Fruit fly (Drosophila melanogaster) whole organism, wandering third instar larva: ENCODE results near the gene CG15199.

Experiments
- CG9705 ChIP-seq: fragments of 200-800 bp; sonication (Bioruptor generic); optimal IDR thresholded peaks from 2 replicates; lab custom pipeline; 2018; ENCODE audit warnings: missing biosample characterization, mild to moderate bottlenecking, missing genetic modification characterization
- CrebA ChIP-seq: fragments of 200-800 bp; sonication (Bioruptor generic); optimal IDR thresholded peaks from 2 replicates; lab custom pipeline; 2016; ENCODE audit warnings: missing biosample characterization, mild to moderate bottlenecking, missing genetic modification characterization, borderline replicate concordance
- Dif ChIP-seq: fragments of 200-275, 200-300 bp; sonication (Bioruptor generic); optimal IDR thresholded peaks from 2 replicates; lab custom pipeline; 2018; ENCODE audit warnings: missing biosample characterization, missing genetic modification characterization; ENCODE audit not compliant: partially characterized antibody
- GATAd ChIP-seq: sonication (Bioruptor generic); optimal IDR thresholded peaks from 2 replicates; lab custom pipeline; 2016; ENCODE audit warnings: missing biosample characterization, missing genetic modification characterization
- HLH106 ChIP-seq: fragments of 200-800 bp; optimal IDR thresholded peaks from 3 replicates; lab custom pipeline; 2019; ENCODE audit warnings: missing biosample characterization, mild to moderate bottlenecking, missing genetic modification characterization, moderate library complexity
- Hr83 ChIP-seq: fragments of 200-300 bp; sonication (Bioruptor generic); optimal IDR thresholded peaks from 2 replicates; lab custom pipeline; 2016; ENCODE audit warnings: missing biosample characterization, mild to moderate bottlenecking, missing genetic modification characterization, moderate library complexity; ENCODE audit not compliant: poor library complexity, severe bottlenecking
- Mio ChIP-seq: sonication (Bioruptor generic); optimal IDR thresholded peaks from 2 replicates; lab custom pipeline; 2016; ENCODE audit warnings: missing biosample characterization, missing genetic modification characterization
- Myc ChIP-seq: fragments of >200 bp; optimal IDR thresholded peaks from 2 replicates; lab custom pipeline; 2017
- OdsH ChIP-seq: fragments of 200-800 bp; sonication (Bioruptor generic); optimal IDR thresholded peaks from 2 replicates; lab custom pipeline; 2016; ENCODE audit warnings: missing biosample characterization, mild to moderate bottlenecking, missing genetic modification characterization
- Rel ChIP-seq, 2 experiments: fragments of 200-800 bp; sonication (Bioruptor generic) in 1 of 2; optimal IDR thresholded peaks; 2 replicates in 1 of 2; 3 replicates in 1 of 2; lab custom pipeline; 2016 to 2019; ENCODE audit warnings: mild to moderate bottlenecking in 2 of 2, missing biosample characterization in 2 of 2, missing genetic modification characterization in 2 of 2, moderate library complexity in 1 of 2
- Sp1 ChIP-seq: fragments of 200-800 bp; sonication (Bioruptor generic); optimal IDR thresholded peaks from 3 replicates; lab custom pipeline; 2019; ENCODE audit warnings: missing biosample characterization, mild to moderate bottlenecking, missing genetic modification characterization, moderate library complexity
- Vsx2 ChIP-seq: fragments of 200-300, 225-300 bp; sonication (Bioruptor generic); optimal IDR thresholded peaks from 2 replicates; lab custom pipeline; 2018; ENCODE audit warnings: missing biosample characterization, missing genetic modification characterization; ENCODE audit not compliant: partially characterized antibody
- brk ChIP-seq: fragments of 200-800 bp; sonication (Bioruptor generic); optimal IDR thresholded peaks from 2 replicates; lab custom pipeline; 2016; ENCODE audit warnings: missing biosample characterization, mild to moderate bottlenecking, missing genetic modification characterization
- dl ChIP-seq, 2 experiments: fragments of 175-275, 200-275 bp in 1 of 2; fragments of 200-275 bp in 1 of 2; sonication (Bioruptor generic); optimal IDR thresholded peaks; lab custom pipeline; 2018; ENCODE audit warnings: mild to moderate bottlenecking in 2 of 2, missing biosample characterization in 2 of 2, missing genetic modification characterization in 2 of 2, moderate library complexity in 2 of 2; ENCODE audit not compliant: partially characterized antibody in 2 of 2, insufficient read depth in 1 of 2
- dmrt93B ChIP-seq: fragments of 200-800 bp; sonication (Bioruptor generic); optimal IDR thresholded peaks from 2 replicates; lab custom pipeline; 2018; ENCODE audit warnings: missing biosample characterization, mild to moderate bottlenecking, missing genetic modification characterization
- dsf ChIP-seq: sonication (Bioruptor generic); optimal IDR thresholded peaks from 2 replicates; lab custom pipeline; 2016; ENCODE audit warnings: missing biosample characterization, missing genetic modification characterization, borderline replicate concordance
- foxo ChIP-seq, 2 experiments: fragments of 200-800 bp; sonication (Bioruptor generic); optimal IDR thresholded peaks; 2 replicates in 1 of 2; 3 replicates in 1 of 2; lab custom pipeline; 2016 to 2017; ENCODE audit warnings: missing biosample characterization in 2 of 2, missing genetic modification characterization in 2 of 2
- fru ChIP-seq: fragments of 200-800 bp; sonication (Bioruptor generic); optimal IDR thresholded peaks from 3 replicates; lab custom pipeline; 2016; ENCODE audit warnings: missing biosample characterization, mild to moderate bottlenecking, missing genetic modification characterization
- jim ChIP-seq: fragments of 175-275, 200-325 bp; sonication (Bioruptor generic); optimal IDR thresholded peaks from 2 replicates; lab custom pipeline; 2016; ENCODE audit warnings: missing biosample characterization, mild to moderate bottlenecking, missing genetic modification characterization
- psq ChIP-seq: fragments of 200-800 bp; sonication (Bioruptor generic); optimal IDR thresholded peaks from 3 replicates; lab custom pipeline; 2017; ENCODE audit warnings: missing biosample characterization, mild to moderate bottlenecking, missing genetic modification characterization, moderate library complexity
- rgr ChIP-seq: fragments of 200-800 bp; sonication (Bioruptor generic); optimal IDR thresholded peaks from 3 replicates; lab custom pipeline; 2016; ENCODE audit warnings: missing biosample characterization, mild to moderate bottlenecking, missing genetic modification characterization
- sv ChIP-seq: fragments of 200-800 bp; sonication (Bioruptor generic); optimal IDR thresholded peaks from 3 replicates; lab custom pipeline; 2016; ENCODE audit warnings: missing biosample characterization, missing genetic modification characterization
- tai ChIP-seq: sonication (Bioruptor generic); optimal IDR thresholded peaks from 2 replicates; lab custom pipeline; 2016; ENCODE audit warnings: missing biosample characterization, missing genetic modification characterization
- usp ChIP-seq: fragments of >200 bp; optimal IDR thresholded peaks from 2 replicates; lab custom pipeline; 2017; ENCODE audit warnings: missing biosample characterization, missing genetic modification characterization

Gene CG15199

dm6 chrX:11159710-11160446, 18.2 kb upstream of the CG15199 start, which contains the start of gene CG32668:
TSS of gene CG32668 (minus strand) at chrX:11159760.
- TF ChIP-seq dsf (GFP tag; lab: Kevin White, UChicago) (no peak), Sp1 (GFP tag; lab: Kevin White, UChicago) (no peak), Hr83 (no peak), Mio (GFP tag; lab: Kevin White, UChicago) (no peak), sv (GFP tag; lab: Kevin White, UChicago) (no peak), foxo (GFP tag; optimal IDR thresholded peaks at IDR 0.05; lab: Kevin White, UChicago) (no peak), usp (GFP tag; lab: Kevin White, UChicago) (no peak), CG9705 (no peak), GATAd (GFP tag; lab: Kevin White, UChicago) (no peak), tai (GFP tag; lab: Kevin White, UChicago) (no peak), CrebA (GFP tag; lab: Kevin White, UChicago) (no peak), Rel (GFP tag; optimal IDR thresholded peaks at IDR 0.05; lab: Kevin White, UChicago) (no peak), Rel (tag; optimal IDR thresholded peaks at IDR 0.05; lab: Kevin White, UChicago) (no peak), dl (GFP tag; optimal IDR thresholded peaks at IDR 0.05; lab: Kevin White, UChicago; ENCODE audit: insufficient read depth in 1 of 2, partially characterized antibody in 2 of 2) (no peak), dmrt93B (GFP tag; lab: Kevin White, UChicago) (no peak), OdsH (no peak), Vsx2 (no peak)
- TF ChIP-seq, all 38 proteins: peak for 0

DNA sequence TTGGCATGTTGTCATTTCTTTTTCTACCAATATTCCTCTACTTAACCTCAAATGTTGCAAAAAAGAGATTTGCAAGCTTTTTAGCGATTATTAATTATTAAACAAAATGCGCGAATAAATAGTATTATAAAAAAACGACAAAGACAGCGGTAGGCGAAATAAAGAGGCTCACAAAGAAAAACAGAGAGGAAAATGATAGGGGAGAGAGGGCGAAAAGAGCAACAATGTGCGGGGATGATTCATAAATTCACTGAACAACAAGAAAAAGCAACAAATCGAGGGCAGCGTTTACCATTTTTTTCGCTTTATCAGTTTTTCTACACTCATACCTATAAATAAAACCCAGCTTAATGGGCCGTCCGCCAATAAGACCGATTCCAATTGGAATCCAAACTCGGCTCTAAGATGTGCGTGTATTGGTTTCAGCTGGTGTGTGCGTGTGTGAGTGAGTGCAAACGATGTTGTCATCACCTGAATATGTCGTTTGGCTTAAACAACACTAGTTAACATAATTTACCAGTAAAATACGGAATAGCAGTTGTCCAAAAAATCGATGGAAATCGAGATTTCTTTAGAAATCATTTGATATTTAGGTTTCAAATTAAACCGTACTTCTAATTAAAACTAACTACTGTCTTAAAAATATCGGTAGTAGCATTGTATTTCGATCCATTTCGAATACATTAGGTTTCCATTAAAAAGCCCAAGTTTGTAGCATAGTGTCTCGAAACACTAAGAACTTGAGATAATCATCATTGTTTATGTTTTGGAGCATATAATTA, 14.4 kb upstream of the CG15199 start:
- peak; percentile 16 for TF ChIP-seq psq (GFP tag; lab: Kevin White, UChicago)
- TF ChIP-seq foxo (GFP tag; optimal IDR thresholded peaks at IDR 0.05; lab: Kevin White, UChicago): peak in 1 of 2 experiments; percentile 24
- TF ChIP-seq rgr: no peak
- no peak for TF ChIP-seq Sp1 (GFP tag; lab: Kevin White, UChicago)
- no peak for TF ChIP-seq CG9705
- TF ChIP-seq, all 38 proteins: peak for 2

DNA sequence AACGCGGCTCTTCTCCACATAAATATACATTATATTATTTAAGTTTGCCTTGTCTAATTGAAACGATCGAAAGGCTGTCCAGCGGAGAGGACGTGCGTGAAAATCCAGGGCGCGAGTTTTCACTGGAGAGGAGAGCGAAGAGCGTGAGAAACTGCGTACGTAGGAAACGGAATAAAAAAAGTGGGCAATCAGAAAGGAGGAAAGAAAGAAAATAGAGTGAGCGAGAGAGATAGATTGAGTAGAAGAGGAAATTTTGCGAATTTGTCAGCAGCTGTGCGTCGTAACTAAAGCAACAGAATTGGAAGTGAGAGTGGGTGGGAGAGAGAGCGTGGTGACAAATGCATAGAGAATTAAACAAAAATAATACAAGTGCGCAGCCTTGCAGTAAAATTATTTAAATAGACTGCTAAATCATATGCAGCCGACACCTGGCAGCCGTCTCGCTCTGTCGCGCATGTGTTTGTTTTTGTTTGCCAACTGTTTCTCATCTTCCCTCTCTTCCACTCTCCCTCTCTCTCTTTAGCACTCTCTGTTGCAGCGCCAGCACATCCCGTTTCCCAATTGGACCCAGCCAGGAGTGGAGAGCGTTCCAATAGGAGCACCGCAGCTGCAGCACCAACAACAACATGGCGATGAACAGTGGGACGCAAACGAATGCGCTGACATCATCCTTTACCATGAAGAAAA, 13.0 kb upstream of the CG15199 start:
- TF ChIP-seq Vsx2 (no peak), psq (GFP tag; lab: Kevin White, UChicago) (peak; percentile 98), Dif (GFP tag; lab: Kevin White, UChicago) (peak; percentile 60), rgr (peak; percentile 30), dl (GFP tag; optimal IDR thresholded peaks at IDR 0.05; lab: Kevin White, UChicago; ENCODE audit: insufficient read depth in 1 of 2, partially characterized antibody in 2 of 2) (peak; percentile 58 to 86), foxo (GFP tag; optimal IDR thresholded peaks at IDR 0.05; lab: Kevin White, UChicago) (no peak), OdsH (peak; percentile 8), Hr83 (peak; percentile 50)

dm6 chrX:11153826-11154510, 12.3 kb upstream of the CG15199 start, which contains the start of the genes rtv and Dlic:
TSS of gene rtv (minus strand) at chrX:11153990.
TSS of gene Dlic (plus strand) at chrX:11154421.
- TF ChIP-seq Myc (lab: Kevin White, UChicago) (peak; percentile 65), jim (no peak), HLH106 (peak; percentile 29), dl (GFP tag; optimal IDR thresholded peaks at IDR 0.05; lab: Kevin White, UChicago; ENCODE audit: insufficient read depth in 1 of 2, partially characterized antibody in 2 of 2) (no peak), Rel (GFP tag; optimal IDR thresholded peaks at IDR 0.05; lab: Kevin White, UChicago) (no peak), Rel (tag; optimal IDR thresholded peaks at IDR 0.05; lab: Kevin White, UChicago) (peak; percentile 43), psq (GFP tag; lab: Kevin White, UChicago) (peak; percentile 99), rgr (peak; percentile 8), fru (GFP tag; lab: Kevin White, UChicago) (peak; percentile 45), brk (GFP tag; lab: Kevin White, UChicago) (no peak), foxo (GFP tag; optimal IDR thresholded peaks at IDR 0.05; lab: Kevin White, UChicago) (peak in 1 of 2 experiments; percentile 51)
